Worm (Caenorhabditis elegans) whole organism, late embryonic: ENCODE data around the gene dnpp-1.

Experiments
- C38D4.7 ChIP-seq: fragments of 200-800 bp; sonication (Bioruptor generic); optimal IDR thresholded peaks from 2 replicates; lab custom pipeline; 2018; ENCODE audit warnings: mild to moderate bottlenecking, missing genetic modification characterization, moderate library complexity, missing compliant biosample characterization
- F13H6.1 ChIP-seq: sonication (generic microtip); optimal IDR thresholded peaks from 2 replicates; lab custom pipeline; 2016; ENCODE audit warnings: missing genetic modification characterization, missing compliant biosample characterization
- K02D7.2 ChIP-seq: sonication (generic microtip); optimal IDR thresholded peaks from 2 replicates; lab custom pipeline; 2017; ENCODE audit warnings: mild to moderate bottlenecking, missing genetic modification characterization, missing compliant biosample characterization
- Y22D7AL.16 ChIP-seq: sonication (generic microtip); optimal IDR thresholded peaks from 2 replicates; lab custom pipeline; 2016; ENCODE audit warnings: missing genetic modification characterization, missing compliant biosample characterization
- ama-1 ChIP-seq: fragments of 150-350 bp; optimal IDR thresholded peaks from 2 replicates; lab custom pipeline; 2014
- ceh-14 ChIP-seq: sonication (generic microtip); optimal IDR thresholded peaks from 2 replicates; lab custom pipeline; 2016; ENCODE audit warnings: missing genotype, missing genetic modification characterization, missing compliant biosample characterization
- ceh-18 ChIP-seq: sonication (generic microtip); optimal IDR thresholded peaks from 2 replicates; lab custom pipeline; 2016; ENCODE audit warnings: missing genetic modification characterization, missing compliant biosample characterization
- ceh-22 ChIP-seq: sonication (generic microtip); optimal IDR thresholded peaks from 2 replicates; lab custom pipeline; 2017; ENCODE audit warnings: missing biosample characterization, missing genetic modification characterization
- ceh-24 ChIP-seq: sonication (generic microtip); optimal IDR thresholded peaks from 2 replicates; lab custom pipeline; 2016; ENCODE audit warnings: mild to moderate bottlenecking, missing genetic modification characterization, missing compliant biosample characterization
- ceh-31 ChIP-seq: sonication (generic microtip); optimal IDR thresholded peaks from 2 replicates; lab custom pipeline; 2016; ENCODE audit warnings: missing genetic modification characterization, missing compliant biosample characterization
- ceh-45 ChIP-seq: fragments of 200-800 bp; sonication (Bioruptor generic); IDR thresholded peaks from 2 replicates; pipeline ENCODE4 v1.3.6; 2022; ENCODE audit warnings: missing genetic modification reagents, missing genetic modification characterization, missing compliant biosample characterization
- ceh-48 ChIP-seq: sonication (generic microtip); optimal IDR thresholded peaks from 2 replicates; lab custom pipeline; 2016; ENCODE audit warnings: missing genetic modification characterization, inconsistent platforms, missing compliant biosample characterization
- che-1 ChIP-seq: sonication (generic microtip); optimal IDR thresholded peaks from 2 replicates; lab custom pipeline; 2016; ENCODE audit warnings: mild to moderate bottlenecking, missing genetic modification characterization, missing compliant biosample characterization
- dmd-4 ChIP-seq: sonication (generic microtip); optimal IDR thresholded peaks from 2 replicates; lab custom pipeline; 2016; ENCODE audit warnings: borderline replicate concordance, missing genetic modification characterization, missing compliant biosample characterization
- dve-1 ChIP-seq: sonication (generic microtip); optimal IDR thresholded peaks from 2 replicates; lab custom pipeline; 2017; ENCODE audit warnings: antibody characterized with exemption, mild to moderate bottlenecking, missing genetic modification characterization, missing compliant biosample characterization
- elt-4 ChIP-seq: sonication (generic microtip); optimal IDR thresholded peaks from 2 replicates; lab custom pipeline; 2016; ENCODE audit warnings: missing genetic modification characterization, missing compliant biosample characterization
- ets-4 ChIP-seq: sonication (generic microtip); optimal IDR thresholded peaks from 2 replicates; lab custom pipeline; 2016; ENCODE audit warnings: missing genetic modification characterization, missing compliant biosample characterization
- eyg-1 ChIP-seq: sonication (generic microtip); optimal IDR thresholded peaks from 2 replicates; lab custom pipeline; 2016; ENCODE audit warnings: missing genotype, missing genetic modification characterization, missing compliant biosample characterization
- fax-1 ChIP-seq: sonication (generic microtip); optimal IDR thresholded peaks from 2 replicates; lab custom pipeline; 2016; ENCODE audit warnings: missing genotype, missing genetic modification characterization, missing compliant biosample characterization
- hlh-13 ChIP-seq: fragments of 200-800 bp; sonication (Bioruptor generic); optimal IDR thresholded peaks from 2 replicates; lab custom pipeline; 2018; ENCODE audit warnings: mild to moderate bottlenecking, missing genetic modification characterization, missing compliant biosample characterization
- hlh-30 ChIP-seq: sonication (generic microtip); optimal IDR thresholded peaks from 2 replicates; lab custom pipeline; 2017; ENCODE audit warnings: antibody characterized with exemption, missing genetic modification characterization, missing compliant biosample characterization; ENCODE audit not compliant: insufficient read depth
- hlh-8 ChIP-seq: sonication (generic microtip); optimal IDR thresholded peaks from 2 replicates; lab custom pipeline; 2016; ENCODE audit warnings: missing genotype, missing genetic modification characterization, missing compliant biosample characterization
- madf-2 ChIP-seq: sonication (generic microtip); optimal IDR thresholded peaks from 2 replicates; lab custom pipeline; 2017; ENCODE audit warnings: missing genetic modification characterization, missing compliant biosample characterization
- nfya-1 ChIP-seq: sonication (generic microtip); optimal IDR thresholded peaks from 2 replicates; lab custom pipeline; 2017; ENCODE audit warnings: missing genetic modification characterization, mild to moderate bottlenecking, missing compliant biosample characterization, antibody characterized with exemption, moderate library complexity
- nhr-11 ChIP-seq: fragments of 150-350 bp; optimal IDR thresholded peaks from 2 replicates; lab custom pipeline; 2014; ENCODE audit warnings: missing biosample characterization, missing genetic modification characterization
- npax-4 ChIP-seq: sonication (generic microtip); optimal IDR thresholded peaks from 2 replicates; lab custom pipeline; 2016; ENCODE audit warnings: missing genetic modification characterization, missing compliant biosample characterization
- pag-3 ChIP-seq: sonication (generic microtip); optimal IDR thresholded peaks from 2 replicates; lab custom pipeline; 2016; ENCODE audit warnings: missing compliant biosample characterization, missing genetic modification characterization, borderline replicate concordance
- pha-2 ChIP-seq: sonication (generic microtip); optimal IDR thresholded peaks from 2 replicates; lab custom pipeline; 2017; ENCODE audit warnings: mild to moderate bottlenecking, missing genetic modification characterization, missing compliant biosample characterization
- pha-4 ChIP-seq: fragments of 150-350 bp; optimal IDR thresholded peaks from 2 replicates; lab custom pipeline; 2018; ENCODE audit warnings: missing biosample characterization, missing genetic modification reagents, missing genetic modification characterization
- pqm-1 ChIP-seq: sonication (generic microtip); optimal IDR thresholded peaks from 2 replicates; lab custom pipeline; 2016; ENCODE audit warnings: missing genetic modification characterization, missing compliant biosample characterization
- ref-2 ChIP-seq: sonication (generic microtip); optimal IDR thresholded peaks from 2 replicates; lab custom pipeline; 2016; ENCODE audit warnings: missing genetic modification characterization, missing compliant biosample characterization
- rnt-1 ChIP-seq: sonication (generic microtip); optimal IDR thresholded peaks from 2 replicates; lab custom pipeline; 2016; ENCODE audit warnings: missing genetic modification characterization, missing compliant biosample characterization
- sdc-2 ChIP-seq: sonication (generic microtip); optimal IDR thresholded peaks from 2 replicates; lab custom pipeline; 2016; ENCODE audit warnings: missing genotype, missing genetic modification characterization, missing compliant biosample characterization
- sox-2 ChIP-seq: fragments of 200-800 bp; sonication (Bioruptor generic); IDR thresholded peaks from 2 replicates; pipeline ENCODE4 v1.3.6; 2022; ENCODE audit warnings: missing genetic modification reagents, missing genetic modification characterization, missing compliant biosample characterization
- sox-4 ChIP-seq: sonication (generic microtip); optimal IDR thresholded peaks from 2 replicates; lab custom pipeline; 2017; ENCODE audit warnings: mild to moderate bottlenecking, missing genetic modification characterization, inconsistent platforms, missing compliant biosample characterization
- tbx-2 ChIP-seq: sonication (generic microtip); optimal IDR thresholded peaks from 2 replicates; lab custom pipeline; 2016; ENCODE audit warnings: missing genetic modification characterization, missing compliant biosample characterization
- ttx-3 ChIP-seq: sonication (generic microtip); optimal IDR thresholded peaks from 2 replicates; lab custom pipeline; 2016; ENCODE audit warnings: missing genetic modification reagents, missing genetic modification characterization, missing compliant biosample characterization
- unc-42 ChIP-seq: sonication (generic microtip); optimal IDR thresholded peaks from 2 replicates; lab custom pipeline; 2016; ENCODE audit warnings: missing genotype, missing genetic modification characterization, missing compliant biosample characterization
- unc-55 ChIP-seq: sonication (generic microtip); optimal IDR thresholded peaks from 2 replicates; lab custom pipeline; 2017; ENCODE audit warnings: missing biosample characterization, missing genetic modification reagents, missing genetic modification characterization

Gene dnpp-1

DNA sequence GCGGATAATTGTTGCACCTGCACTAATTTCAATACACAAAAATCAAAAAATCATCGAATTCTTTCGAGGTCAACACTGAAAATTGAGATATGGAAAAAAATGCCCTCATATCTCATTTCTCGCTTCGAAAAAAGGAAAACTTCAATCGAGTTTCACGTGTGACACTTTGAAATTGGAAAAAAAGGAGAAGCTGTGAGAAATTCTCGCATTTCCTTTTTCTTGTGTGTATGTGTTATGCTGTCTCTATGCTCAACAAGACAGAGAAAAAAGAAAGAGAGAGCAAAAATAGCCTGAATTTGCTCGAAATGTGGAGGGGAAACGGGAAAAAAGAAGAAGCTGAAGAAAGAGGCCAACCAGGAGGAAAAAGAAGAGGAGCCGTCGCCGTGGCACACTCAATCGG is 17.2 kb downstream of the dnpp-1 start:
- TF ChIP-seq ceh-18 (tag; lab: Kevin White, UChicago) (peak; percentile 0), hlh-8 (tag; lab: Kevin White, UChicago) (no peak), unc-42 (peak; percentile 38)

DNA sequence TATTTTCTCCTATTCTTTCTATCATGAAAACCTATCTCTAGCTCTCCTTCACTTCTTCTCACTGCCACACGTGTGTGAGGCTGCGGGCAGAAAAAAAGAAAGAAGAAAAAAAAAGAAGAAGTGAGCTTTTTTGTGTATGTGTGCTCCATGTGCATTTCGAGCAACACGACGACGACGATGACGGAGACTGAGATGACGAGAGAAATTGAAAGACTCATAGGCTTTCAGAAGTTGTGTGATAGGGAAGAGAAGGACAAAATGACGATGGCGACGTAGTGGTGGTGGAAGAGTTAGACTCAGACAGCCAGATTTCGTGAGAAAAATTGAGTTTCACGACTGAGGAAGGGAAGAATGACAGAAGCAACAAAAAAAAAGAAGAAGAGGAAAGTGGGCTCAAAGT is 18.1 kb downstream of the dnpp-1 start:
- no peak for TF ChIP-seq ets-4 (tag; lab: Kevin White, UChicago)
- peak; percentile 21 for TF ChIP-seq unc-55 (GFP tag; lab: Kevin White, UChicago)
- peak; percentile 83 for TF ChIP-seq unc-42
- no peak for TF ChIP-seq F13H6.1 (tag; lab: Kevin White, UChicago)
- TF ChIP-seq pag-3 (tag; lab: Kevin White, UChicago), result no peak
- TF ChIP-seq nfya-1 (tag; lab: Kevin White, UChicago), result peak; percentile 38
- TF ChIP-seq rnt-1 (tag; lab: Kevin White, UChicago), result no peak
- no peak for TF ChIP-seq dmd-4 (tag; lab: Kevin White, UChicago)
- TF ChIP-seq che-1 (tag; lab: Kevin White, UChicago), result no peak
- TF ChIP-seq eyg-1 (tag; lab: Kevin White, UChicago), result no peak
- TF ChIP-seq ceh-31 (tag; lab: Kevin White, UChicago), result peak; percentile 58
- TF ChIP-seq tbx-2 (tag; lab: Kevin White, UChicago), result peak; percentile 29
- no peak for TF ChIP-seq sdc-2
- TF ChIP-seq sox-4 (tag; lab: Kevin White, UChicago), result no peak
- TF ChIP-seq fax-1 (tag; lab: Kevin White, UChicago), result no peak
- TF ChIP-seq ceh-14, result peak; percentile 4
- peak; percentile 20 for TF ChIP-seq ceh-18 (tag; lab: Kevin White, UChicago)
- TF ChIP-seq, all 69 proteins: peak for 7

DNA sequence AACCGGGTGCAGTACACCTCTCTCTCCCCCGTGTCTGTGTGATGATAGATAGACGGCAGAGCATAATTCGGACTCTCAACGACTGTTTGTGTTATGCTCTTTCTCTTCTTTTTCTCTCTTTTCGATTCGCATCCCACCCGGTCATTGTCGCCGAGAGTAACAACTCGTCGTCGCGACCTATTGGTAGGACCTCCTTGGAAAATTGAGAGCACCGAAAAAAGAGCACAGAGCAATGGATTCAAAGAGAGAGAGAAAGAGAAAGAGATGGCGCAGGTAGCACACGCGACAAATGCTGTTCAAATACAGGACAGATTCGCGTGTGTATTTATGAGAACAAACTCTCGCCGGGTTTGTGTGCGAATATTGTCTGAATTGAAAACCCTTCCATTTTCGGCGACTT is 19.9 kb downstream of the dnpp-1 start:
- TF ChIP-seq tbx-2 (tag; lab: Kevin White, UChicago) (peak; percentile 16), pag-3 (tag; lab: Kevin White, UChicago) (no peak), nhr-11 (tag; lab: Kevin White, UChicago) (no peak), ceh-18 (tag; lab: Kevin White, UChicago) (peak; percentile 17), ets-4 (tag; lab: Kevin White, UChicago) (peak; percentile 56), ref-2 (tag; lab: Kevin White, UChicago) (peak; percentile 11)

DNA sequence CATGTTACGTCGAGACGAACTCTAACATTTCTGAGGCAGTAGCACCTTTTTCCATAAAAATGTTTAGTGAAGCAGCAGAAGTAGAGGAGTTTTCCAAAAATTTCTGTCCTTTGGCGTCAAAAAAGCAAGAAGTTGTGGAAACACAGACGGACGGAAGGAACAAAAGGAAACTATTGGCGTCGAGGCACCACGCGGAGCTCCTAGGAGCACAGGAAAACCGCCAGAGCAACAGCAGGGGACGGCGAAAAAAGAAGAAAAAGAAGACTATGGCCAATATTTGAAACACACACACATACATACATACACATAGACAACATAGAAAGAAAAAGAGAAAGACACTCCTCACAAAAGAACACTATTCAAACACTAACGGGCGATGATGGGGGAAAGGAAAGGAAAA is 20.7 kb downstream of the dnpp-1 start:
- TF ChIP-seq pha-4 (tag; lab: Kevin White, UChicago) (no peak), ets-4 (tag; lab: Kevin White, UChicago) (peak; percentile 53), pqm-1 (no peak), ceh-45 (GFP tag; lab: Robert Waterston, UW) (0 out of 2 replicates have a peak, but pooled peaks have one; percentile 39), dve-1 (tag; lab: Kevin White, UChicago) (no peak), ceh-31 (tag; lab: Kevin White, UChicago) (peak; percentile 27), unc-42 (no peak)
- TF ChIP-seq, all 69 proteins: peak for 3

DNA sequence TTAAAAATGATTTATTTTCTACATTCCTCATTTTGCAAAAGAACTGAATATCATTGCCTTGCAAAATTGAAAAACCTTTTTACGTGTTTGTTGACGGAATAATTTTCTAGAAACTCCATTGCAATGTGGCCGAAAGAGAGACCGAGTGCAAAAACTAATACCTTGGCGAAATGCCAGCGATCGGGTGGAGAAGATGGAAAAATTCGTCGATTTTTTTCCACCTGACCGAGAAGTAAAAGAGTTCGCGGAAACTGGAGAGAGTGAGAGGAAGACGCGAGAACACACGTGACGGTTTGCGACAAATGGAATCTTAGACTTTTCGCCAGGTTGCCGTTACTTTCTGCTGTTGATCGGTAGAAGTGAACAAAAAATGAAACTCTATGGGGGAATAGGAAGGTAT is 21.9 kb downstream of the dnpp-1 start:
- TF ChIP-seq elt-4 (no peak), pha-2 (tag; lab: Kevin White, UChicago) (no peak), eyg-1 (tag; lab: Kevin White, UChicago) (no peak), hlh-30 (tag; lab: Kevin White, UChicago) (peak; percentile 51)

DNA sequence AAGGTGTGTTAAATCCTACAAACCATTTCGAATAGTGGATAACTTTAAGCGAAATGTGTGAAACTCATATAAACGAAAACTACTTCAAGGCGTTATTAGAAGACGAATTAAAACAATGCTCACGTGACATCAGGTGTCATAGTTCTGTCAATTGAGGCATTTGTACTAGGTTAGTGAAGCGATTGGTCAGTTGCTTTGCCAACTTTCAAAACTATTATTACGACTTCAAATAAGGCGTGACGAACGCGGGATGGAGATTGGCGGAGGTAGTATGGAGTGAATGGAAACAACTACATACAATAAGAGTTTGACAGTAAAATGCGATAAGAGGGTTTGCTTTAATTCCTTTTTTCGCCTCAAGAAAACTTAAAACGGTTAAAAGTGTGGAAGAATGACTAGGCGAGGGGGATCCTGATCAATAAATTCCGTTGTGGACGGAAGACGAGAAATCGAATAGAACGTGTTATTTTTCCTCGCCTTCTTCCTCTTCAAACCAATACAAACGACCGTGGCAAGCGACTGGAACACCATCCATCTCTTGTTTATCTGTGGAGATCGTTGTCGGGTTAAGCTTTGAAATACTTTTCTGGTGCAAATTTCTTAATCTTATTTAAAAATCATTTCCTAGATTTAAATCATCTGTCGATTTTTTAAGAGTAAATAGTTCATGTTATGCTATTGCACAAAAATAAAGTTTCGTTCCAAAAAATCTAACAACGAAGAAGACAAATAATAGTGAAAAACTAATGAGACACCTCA is 22.6 kb downstream of the dnpp-1 start:
- TF ChIP-seq ref-2 (tag; lab: Kevin White, UChicago), result no peak
- no peak for TF ChIP-seq ceh-24 (tag; lab: Kevin White, UChicago)
- no peak for TF ChIP-seq hlh-13 (GFP tag; lab: Kevin White, UChicago)
- TF ChIP-seq K02D7.2 (tag; lab: Kevin White, UChicago), result no peak
- no peak for TF ChIP-seq ceh-48 (tag; lab: Kevin White, UChicago)
- TF ChIP-seq ama-1 (lab: Kevin White, UChicago), result no peak
- no peak for TF ChIP-seq C38D4.7 (GFP tag; lab: Kevin White, UChicago)
- no peak for TF ChIP-seq fax-1 (tag; lab: Kevin White, UChicago)
- TF ChIP-seq ttx-3 (tag; lab: Kevin White, UChicago), result no peak
- TF ChIP-seq sox-2 (GFP tag; lab: Robert Waterston, UW), result no peak
- TF ChIP-seq eyg-1 (tag; lab: Kevin White, UChicago), result no peak
- TF ChIP-seq npax-4 (tag; lab: Kevin White, UChicago), result no peak
- TF ChIP-seq ceh-22 (tag; lab: Kevin White, UChicago), result no peak
- no peak for TF ChIP-seq Y22D7AL.16 (tag; lab: Kevin White, UChicago)
- TF ChIP-seq madf-2 (tag; lab: Kevin White, UChicago), result no peak
- TF ChIP-seq, all 69 proteins: peak for 0
